Worm (Caenorhabditis elegans) whole organism, late embryonic: ENCODE results near the gene F40G9.9.

ENCODE experiments used
- ama-1 ChIP-seq: fragments of 150-350 bp; optimal IDR thresholded peaks from 2 replicates; lab custom pipeline; 2014
- ceh-9 ChIP-seq: sonication (generic microtip); optimal IDR thresholded peaks from 2 replicates; lab custom pipeline; 2016; ENCODE audit warnings: mild to moderate bottlenecking, missing genetic modification characterization, inconsistent platforms, missing compliant biosample characterization
- fkh-10 ChIP-seq: fragments of 150-350 bp; optimal IDR thresholded peaks from 2 replicates; lab custom pipeline; 2014; ENCODE audit warnings: missing biosample characterization, missing genetic modification reagents, missing genetic modification characterization
- lim-6 ChIP-seq: sonication (generic microtip); optimal IDR thresholded peaks from 2 replicates; lab custom pipeline; 2016; ENCODE audit warnings: missing genetic modification characterization, missing compliant biosample characterization
- sox-4 ChIP-seq: sonication (generic microtip); optimal IDR thresholded peaks from 2 replicates; lab custom pipeline; 2017; ENCODE audit warnings: mild to moderate bottlenecking, missing genetic modification characterization, inconsistent platforms, missing compliant biosample characterization

- no peak for TF ChIP-seq sox-4 (tag; lab: Kevin White, UChicago)
- TF ChIP-seq ama-1: no peak
- no peak for TF ChIP-seq lim-6 (tag; lab: Kevin White, UChicago)
- no peak for TF ChIP-seq ceh-9 (tag; lab: Kevin White, UChicago)
- no peak for TF ChIP-seq fkh-10
These were observed 17.8 kb upstream of the F40G9.9 start for ce11 chrIII:189280-189679.
